Fruit fly (Drosophila melanogaster): Measurements from ENCODE around the gene CG9331.

Gene CG9331

DNA sequence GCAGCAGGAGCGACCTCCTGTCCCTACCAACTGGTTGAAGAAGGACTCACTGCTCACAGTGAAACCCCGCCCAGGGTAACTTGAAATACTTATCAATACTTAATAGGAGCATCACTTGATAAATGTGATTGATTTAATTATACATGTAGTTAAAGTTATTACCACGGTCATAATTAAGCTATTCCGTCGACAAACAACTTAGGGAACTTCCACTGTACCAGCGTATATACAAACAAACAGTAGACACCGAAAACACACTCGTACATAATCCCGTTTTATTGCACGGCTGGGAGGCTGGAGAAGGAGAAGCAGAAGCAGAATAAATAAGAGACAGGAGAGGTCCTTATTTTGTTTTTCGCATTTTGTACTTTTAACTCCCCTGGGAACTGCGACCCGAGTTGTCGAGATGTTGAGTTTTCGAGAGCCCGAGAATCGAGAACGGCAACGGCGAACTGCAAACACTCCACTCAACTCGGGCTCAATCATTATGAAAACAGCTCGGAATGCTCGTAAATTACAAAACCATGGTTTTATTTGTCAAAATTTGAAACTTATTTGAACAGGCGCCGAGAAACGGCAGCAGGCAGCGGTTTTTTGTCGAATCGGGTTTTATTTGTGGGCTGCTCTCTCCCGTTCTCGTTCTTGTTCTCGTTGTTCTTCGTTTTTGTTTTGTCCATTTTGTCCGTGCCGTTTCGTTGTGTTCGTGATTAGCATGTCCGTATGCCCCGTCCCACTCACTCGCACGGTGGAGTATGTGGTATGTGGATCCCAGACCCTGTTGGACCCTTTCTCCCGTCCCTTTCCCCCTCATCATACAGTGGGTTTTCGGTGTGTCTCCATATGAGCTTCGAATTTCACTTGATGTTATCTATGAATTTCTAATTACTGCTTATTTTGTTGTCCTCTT is 22.4 kb upstream of the CG9331 start (continued):
- no peak for TF ChIP-seq HLHmδ (GFP tag; optimal IDR thresholded peaks at IDR 0.05)
- peak; percentile 62 for TF ChIP-seq CG10366 (GFP tag; IDR thresholded peaks at IDR 0.05)
- no peak for TF ChIP-seq CG9797 (GFP tag; optimal IDR thresholded peaks at IDR 0.05)
- TF ChIP-seq dm (GFP tag; optimal IDR thresholded peaks at IDR 0.05) = peak; percentile 23
- no peak for TF ChIP-seq B-H1 (GFP tag; IDR thresholded peaks at IDR 0.05)
- no peak for TF ChIP-seq mld (GFP tag; IDR thresholded peaks at IDR 0.05; ENCODE audit: partially characterized antibody)
- peak; percentile 66 for TF ChIP-seq grn (GFP tag; optimal IDR thresholded peaks at IDR 0.05)
- peak; percentile 70 for TF ChIP-seq Xbp1 (GFP tag; optimal IDR thresholded peaks at IDR 0.05)
- TF ChIP-seq CG30020 (tag; optimal IDR thresholded peaks at IDR 0.05) = no peak
- TF ChIP-seq gce (GFP tag; IDR thresholded peaks at IDR 0.05) = peak; percentile 71; the same call in 1 of the 3 replicates
- TF ChIP-seq C15 (GFP tag; IDR thresholded peaks at IDR 0.05) = 0 out of 3 replicates have a peak, but pooled peaks have one; percentile 26
- TF ChIP-seq Mrtf (GFP tag; IDR thresholded peaks at IDR 0.05) = peak; percentile 69; the same call in 2 of the 3 replicates
- TF ChIP-seq trem (tag; optimal IDR thresholded peaks at IDR 0.05) = peak; percentile 11
- peak; percentile 38 for TF ChIP-seq CG18011 (GFP tag; optimal IDR thresholded peaks at IDR 0.05)
- peak; percentile 3 for TF ChIP-seq p53 (GFP tag; optimal IDR thresholded peaks at IDR 0.05)
- TF ChIP-seq Oli (tag; optimal IDR thresholded peaks at IDR 0.05) = peak; percentile 64
- peak; percentile 18 for TF ChIP-seq oc (tag; optimal IDR thresholded peaks at IDR 0.05)
- no peak for TF ChIP-seq Eip74EF (GFP tag; optimal IDR thresholded peaks at IDR 0.05)

DNA sequence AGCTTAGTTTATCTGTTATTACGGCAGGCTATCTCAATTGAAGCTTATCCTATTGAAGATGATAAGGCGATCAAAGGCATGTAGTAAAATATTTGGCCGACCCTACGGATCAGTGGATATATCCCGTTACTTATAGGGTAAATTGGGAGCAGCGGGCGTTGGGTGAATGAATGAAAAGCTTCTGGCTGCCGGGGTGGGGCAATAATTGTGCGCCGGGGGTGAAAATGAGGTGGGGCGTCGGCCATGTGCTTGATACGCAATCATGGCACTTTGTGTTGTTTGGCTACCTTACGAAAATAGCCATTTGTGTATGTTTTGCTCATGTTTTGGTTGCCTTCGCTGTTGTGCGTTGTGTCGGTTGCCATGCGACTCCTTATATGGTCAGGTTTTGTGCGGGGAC is 20.8 kb upstream of the CG9331 start:
- peak; percentile 65 for TF ChIP-seq CG6689 (GFP tag; IDR thresholded peaks at IDR 0.05)
- 0 out of 3 replicates have a peak, but pooled peaks have one; percentile 22 for TF ChIP-seq so (GFP tag; IDR thresholded peaks at IDR 0.05)
- no peak for TF ChIP-seq CG4730 (GFP tag; IDR thresholded peaks at IDR 0.05)
- TF ChIP-seq sens (GFP tag) = peak; percentile 36
- peak; percentile 71 for TF ChIP-seq crol (GFP tag; IDR thresholded peaks at IDR 0.05)
- peak; percentile 16; the same call in 1 of the 3 replicates for TF ChIP-seq row (GFP tag; IDR thresholded peaks at IDR 0.05)
- TF ChIP-seq Hmr (GFP tag; optimal IDR thresholded peaks at IDR 0.05) = peak; percentile 10
- TF ChIP-seq Usf (GFP tag; optimal IDR thresholded peaks at IDR 0.05) = no peak
- TF ChIP-seq CG2199 (GFP tag; IDR thresholded peaks at IDR 0.05) = no peak
- 0 out of 2 replicates have a peak, but pooled peaks have one; percentile 25 for TF ChIP-seq CG9215 (GFP tag; IDR thresholded peaks at IDR 0.05)
- no peak for TF ChIP-seq pzg (GFP tag; optimal IDR thresholded peaks at IDR 0.05)
- no peak for TF ChIP-seq CG18011 (GFP tag; optimal IDR thresholded peaks at IDR 0.05)
- 0 out of 2 replicates have a peak, but pooled peaks have one; percentile 26 for TF ChIP-seq wdn (GFP tag; IDR thresholded peaks at IDR 0.05)
- peak; percentile 3 for TF ChIP-seq CG10543 (GFP tag; optimal IDR thresholded peaks at IDR 0.05)
- peak; percentile 53 for TF ChIP-seq Med (GFP tag)
- peak; percentile 19; the same call in 1 of the 2 replicates for TF ChIP-seq CG11085 (GFP tag; IDR thresholded peaks at IDR 0.05)
- peak; percentile 7 for TF ChIP-seq CG13894 (tag; optimal IDR thresholded peaks at IDR 0.05)
- TF ChIP-seq Taf1 (GFP tag; IDR thresholded peaks at IDR 0.05) = 0 out of 2 replicates have a peak, but pooled peaks have one; percentile 8
- TF ChIP-seq run (tag; optimal IDR thresholded peaks at IDR 0.05) = no peak
- TF ChIP-seq exex (tag; optimal IDR thresholded peaks at IDR 0.05) = peak; percentile 51
- no peak for TF ChIP-seq CG8290 (GFP tag; optimal IDR thresholded peaks at IDR 0.05)
- peak in 1 of 2 experiments; percentile 34 for TF ChIP-seq CG8290 (tag; optimal IDR thresholded peaks at IDR 0.05)
- no peak for TF ChIP-seq kah (GFP tag; optimal IDR thresholded peaks at IDR 0.05)
- no peak for TF ChIP-seq lbe (GFP tag; optimal IDR thresholded peaks at IDR 0.05)
- TF ChIP-seq CG34376 (GFP tag; optimal IDR thresholded peaks at IDR 0.05) = peak; percentile 5
- TF ChIP-seq sug (tag; optimal IDR thresholded peaks at IDR 0.05) = peak; percentile 68
- TF ChIP-seq lab (GFP tag; optimal IDR thresholded peaks at IDR 0.05) = peak; percentile 30
- 0 out of 2 replicates have a peak, but pooled peaks have one; percentile 50 for TF ChIP-seq CG16779 (GFP tag; IDR thresholded peaks at IDR 0.05)
- TF ChIP-seq HmgZ (tag; optimal IDR thresholded peaks at IDR 0.05) = peak; percentile 1
- TF ChIP-seq NFAT (GFP tag; IDR thresholded peaks at IDR 0.05) = peak; percentile 47; the same call in 1 of the 2 replicates
- no peak for TF ChIP-seq sisA (GFP tag; IDR thresholded peaks at IDR 0.05)

Data from whole organism, embryonic.